Fruit fly (Drosophila melanogaster) whole organism, embryonic: ENCODE measurements around the gene wisp.

ENCODE experiments used
- Abd-B ChIP-seq: fragments of 200-800 bp; sonication (Bioruptor generic); optimal IDR thresholded peaks from 2 replicates; lab custom pipeline; 2018; ENCODE audit warnings: missing biosample characterization, mild to moderate bottlenecking, missing genetic modification characterization, moderate library complexity
- CG1024 ChIP-seq: fragments of 200-800 bp; sonication (Bioruptor generic); IDR thresholded peaks from 2 replicates; pipeline ENCODE4 v1.3.6; 2022; ENCODE audit warnings: missing biosample characterization, missing genetic modification characterization
- CG10267 ChIP-seq: fragments of 200-800 bp; sonication (Bioruptor generic); optimal IDR thresholded peaks from 2 replicates; lab custom pipeline; 2018; ENCODE audit warnings: missing biosample characterization, mild to moderate bottlenecking, missing genetic modification characterization, moderate library complexity
- CG10979 ChIP-seq: fragments of 200-800 bp; sonication (Bioruptor generic); optimal IDR thresholded peaks from 2 replicates; lab custom pipeline; 2018; ENCODE audit warnings: missing biosample characterization, mild to moderate bottlenecking, missing genetic modification characterization, moderate library complexity
- CG11093 ChIP-seq: fragments of 200-800 bp; sonication (Bioruptor generic); IDR thresholded peaks from 3 replicates; pipeline ENCODE4 v1.3.6; 2022; ENCODE audit warnings: missing biosample characterization, missing genetic modification characterization
- CG11398 ChIP-seq: fragments of 200-800 bp; sonication (Bioruptor generic); optimal IDR thresholded peaks from 2 replicates; lab custom pipeline; 2016; ENCODE audit warnings: missing biosample characterization, missing genetic modification characterization
- CG11696 ChIP-seq: fragments of 200-800 bp; sonication (Bioruptor generic); IDR thresholded peaks from 2 replicates; pipeline ENCODE4 v1.3.6; 2022; ENCODE audit warnings: missing biosample characterization, missing genetic modification characterization
- CG12104 ChIP-seq: fragments of 200-800 bp; sonication (Bioruptor generic); optimal IDR thresholded peaks from 3 replicates; lab custom pipeline; 2016; ENCODE audit warnings: missing biosample characterization, missing genetic modification characterization
- CG12219 ChIP-seq: fragments of 200-800 bp; sonication (Bioruptor generic); optimal IDR thresholded peaks from 3 replicates; lab custom pipeline; 2018; ENCODE audit warnings: missing biosample characterization, mild to moderate bottlenecking, missing genetic modification characterization
- CG12769 ChIP-seq: fragments of 200-800 bp; sonication (Bioruptor generic); optimal IDR thresholded peaks from 2 replicates; lab custom pipeline; 2019; ENCODE audit warnings: missing biosample characterization, mild to moderate bottlenecking, missing genetic modification characterization, moderate library complexity
- CG13296 ChIP-seq: fragments of 200-800 bp; sonication (Bioruptor generic); optimal IDR thresholded peaks from 3 replicates; lab custom pipeline; 2018; ENCODE audit warnings: missing biosample characterization, mild to moderate bottlenecking, missing genetic modification characterization
- CG17612 ChIP-seq: fragments of 200-800 bp; sonication (Bioruptor generic); IDR thresholded peaks from 2 replicates; pipeline ENCODE4 v1.3.6; 2022; ENCODE audit warnings: missing biosample characterization, missing genetic modification characterization
- CG1792 ChIP-seq: fragments of 200-800 bp; sonication (Bioruptor generic); optimal IDR thresholded peaks from 2 replicates; lab custom pipeline; 2016; ENCODE audit warnings: missing biosample characterization, missing genetic modification characterization
- CG18476 ChIP-seq: fragments of 200-800 bp; sonication (Bioruptor generic); optimal IDR thresholded peaks from 2 replicates; lab custom pipeline; 2016; ENCODE audit warnings: missing biosample characterization, mild to moderate bottlenecking, missing genetic modification characterization
- CG2889 ChIP-seq: fragments of 200-800 bp; sonication (Bioruptor generic); IDR thresholded peaks from 3 replicates; pipeline ENCODE4 v1.3.6; 2022; ENCODE audit warnings: missing biosample characterization, missing genetic modification characterization
- CG30020 ChIP-seq: fragments of 200-800 bp; optimal IDR thresholded peaks from 2 replicates; lab custom pipeline; 2019; ENCODE audit warnings: missing biosample characterization, mild to moderate bottlenecking, missing genetic modification characterization, moderate library complexity
- CG31388 ChIP-seq: fragments of 200-800 bp; sonication (Bioruptor generic); optimal IDR thresholded peaks from 2 replicates; lab custom pipeline; 2016; ENCODE audit warnings: missing biosample characterization, missing genetic modification characterization
- CG3847 ChIP-seq: fragments of 200-800 bp; sonication (Bioruptor generic); IDR thresholded peaks from 2 replicates; pipeline ENCODE4 v1.3.6; 2022; ENCODE audit warnings: missing biosample characterization, missing genetic modification characterization
- CG4424 ChIP-seq: fragments of 200-800 bp; sonication (Bioruptor generic); optimal IDR thresholded peaks from 3 replicates; lab custom pipeline; 2016; ENCODE audit warnings: missing biosample characterization, missing genetic modification characterization
- CG4617 ChIP-seq: fragments of 200-800 bp; sonication (Bioruptor generic); optimal IDR thresholded peaks from 3 replicates; lab custom pipeline; 2016; ENCODE audit warnings: missing biosample characterization, missing genetic modification characterization, borderline replicate concordance
- CG4730 ChIP-seq: fragments of 200-800 bp; sonication (Bioruptor generic); IDR thresholded peaks from 2 replicates; pipeline ENCODE4 v1.3.6; 2022; ENCODE audit warnings: missing biosample characterization, missing genetic modification characterization
- CG6683 ChIP-seq: fragments of 200-800 bp; sonication (Bioruptor generic); optimal IDR thresholded peaks from 2 replicates; lab custom pipeline; 2017; ENCODE audit warnings: missing biosample characterization, mild to moderate bottlenecking, missing genetic modification characterization, missing genetic modification reagents
- CG8765 ChIP-seq: fragments of 200-800 bp; sonication (Bioruptor generic); IDR thresholded peaks from 2 replicates; pipeline ENCODE4 v1.3.6; 2022; ENCODE audit warnings: missing biosample characterization, missing genetic modification characterization
- Dll ChIP-seq: fragments of 200-800 bp; sonication (Bioruptor generic); IDR thresholded peaks from 4 replicates; pipeline ENCODE4 v1.3.6; 2022; ENCODE audit warnings: missing biosample characterization, missing genetic modification characterization; ENCODE audit not compliant: partially characterized antibody
- Hey ChIP-seq: fragments of 200-800 bp; sonication (Bioruptor generic); optimal IDR thresholded peaks from 3 replicates; lab custom pipeline; 2018; ENCODE audit warnings: missing biosample characterization, mild to moderate bottlenecking, missing genetic modification characterization
- Hr51 ChIP-seq, 2 experiments: fragments of 200-800 bp; sonication (Bioruptor generic); optimal IDR thresholded peaks; 2 replicates in 1 of 2; 3 replicates in 1 of 2; lab custom pipeline; 2016 to 2018; ENCODE audit warnings: missing biosample characterization in 2 of 2, missing genetic modification characterization in 2 of 2, mild to moderate bottlenecking in 1 of 2, moderate library complexity in 1 of 2
- MESR4 ChIP-seq: fragments of 200-800 bp; sonication (Bioruptor generic); optimal IDR thresholded peaks from 2 replicates; lab custom pipeline; 2018; ENCODE audit warnings: missing biosample characterization, mild to moderate bottlenecking, missing genetic modification characterization, moderate library complexity
- MTF-1 ChIP-seq: fragments of 200-800 bp; sonication (Bioruptor generic); optimal IDR thresholded peaks from 2 replicates; lab custom pipeline; 2018; ENCODE audit warnings: missing biosample characterization, mild to moderate bottlenecking, missing genetic modification characterization, borderline replicate concordance
- Med ChIP-seq: fragments of 200-800 bp; sonication (Bioruptor generic); peaks from one replicate; lab custom pipeline; 2016; ENCODE audit warnings: missing biosample characterization, missing genetic modification characterization, mild to moderate bottlenecking, inconsistent platforms, moderate library complexity
- Nf-YB ChIP-seq: fragments of 200-800 bp; sonication (Bioruptor generic); optimal IDR thresholded peaks from 3 replicates; lab custom pipeline; 2019; ENCODE audit warnings: missing biosample characterization, mild to moderate bottlenecking, missing genetic modification characterization, moderate library complexity
- PHDP ChIP-seq: fragments of 200-800 bp; sonication (Bioruptor generic); optimal IDR thresholded peaks from 3 replicates; lab custom pipeline; 2018; ENCODE audit warnings: missing biosample characterization, mild to moderate bottlenecking, missing genetic modification characterization, moderate library complexity
- Rx ChIP-seq: fragments of 200-800 bp; sonication (Bioruptor generic); IDR thresholded peaks from 2 replicates; pipeline ENCODE4 v1.3.6; 2022; ENCODE audit warnings: missing biosample characterization, missing genetic modification characterization
- Scr ChIP-seq: fragments of 200-800 bp; sonication (Bioruptor generic); IDR thresholded peaks from 2 replicates; pipeline ENCODE4 v1.3.6; 2022; ENCODE audit warnings: missing biosample characterization, missing genetic modification characterization; ENCODE audit not compliant: partially characterized antibody
- bowl ChIP-seq: fragments of 200-800 bp; sonication (Bioruptor generic); IDR thresholded peaks from 2 replicates; pipeline ENCODE4 v1.3.6; 2022; ENCODE audit warnings: missing biosample characterization, missing genetic modification characterization
- cato ChIP-seq: fragments of 200-800 bp; sonication (Bioruptor generic); optimal IDR thresholded peaks from 2 replicates; lab custom pipeline; 2016; ENCODE audit warnings: missing biosample characterization, missing genetic modification characterization, borderline replicate concordance
- cwo ChIP-seq: fragments of 200-800 bp; sonication (Bioruptor generic); optimal IDR thresholded peaks from 3 replicates; lab custom pipeline; 2017; ENCODE audit warnings: missing biosample characterization, missing genetic modification characterization, mild to moderate bottlenecking, moderate library complexity, missing genetic modification reagents
- disco-r ChIP-seq: fragments of 200-800 bp; sonication (Bioruptor generic); optimal IDR thresholded peaks from 2 replicates; lab custom pipeline; 2016; ENCODE audit warnings: missing biosample characterization, missing genetic modification characterization
- ind ChIP-seq: fragments of 200-800 bp; sonication (Bioruptor generic); optimal IDR thresholded peaks from 3 replicates; lab custom pipeline; 2016; ENCODE audit warnings: missing biosample characterization, missing genetic modification characterization
- inv ChIP-seq: fragments of 200-800 bp; sonication (Bioruptor generic); IDR thresholded peaks from 2 replicates; pipeline ENCODE4 v1.3.6; 2022; ENCODE audit warnings: missing biosample characterization, missing genetic modification characterization; ENCODE audit not compliant: partially characterized antibody
- klu ChIP-seq: fragments of 200-800 bp; sonication (Bioruptor generic); IDR thresholded peaks from 2 replicates; pipeline ENCODE4 v1.3.6; 2022; ENCODE audit warnings: missing biosample characterization, missing genetic modification characterization
- lov ChIP-seq, 2 experiments: fragments of 200-800 bp in 1 of 2; fragments of >200 bp in 1 of 2; sonication (Bioruptor generic) in 1 of 2; IDR thresholded peaks in 1 of 2; optimal IDR thresholded peaks in 1 of 2; 2 replicates in 1 of 2; 3 replicates in 1 of 2; pipeline versions ENCODE4 v1.3.6 to Lab custom; 2017 to 2022; ENCODE audit warnings: missing biosample characterization in 1 of 2, missing genetic modification characterization in 1 of 2
- nom ChIP-seq: fragments of 200-800 bp; sonication (Bioruptor generic); optimal IDR thresholded peaks from 2 replicates; lab custom pipeline; 2017; ENCODE audit warnings: missing biosample characterization, missing genetic modification characterization, mild to moderate bottlenecking, moderate library complexity, missing genetic modification reagents
- oc ChIP-seq: fragments of 200-800 bp; sonication (Bioruptor generic); optimal IDR thresholded peaks from 2 replicates; lab custom pipeline; 2018; ENCODE audit warnings: missing biosample characterization, mild to moderate bottlenecking, missing genetic modification characterization, moderate library complexity
- peb ChIP-seq: fragments of 200-800 bp; sonication (Bioruptor generic); IDR thresholded peaks from 2 replicates; pipeline ENCODE4 v1.3.6; 2022; ENCODE audit warnings: missing biosample characterization, missing genetic modification characterization
- pnt ChIP-seq: fragments of 200-800 bp; sonication (Bioruptor generic); optimal IDR thresholded peaks from 3 replicates; lab custom pipeline; 2016; ENCODE audit warnings: missing biosample characterization, missing genetic modification characterization
- ranshi ChIP-seq: fragments of 200-800 bp; sonication (Bioruptor generic); IDR thresholded peaks from 2 replicates; pipeline ENCODE4 v1.3.6; 2022; ENCODE audit warnings: missing biosample characterization, missing genetic modification characterization
- stc ChIP-seq: fragments of 200-800 bp; sonication (Bioruptor generic); IDR thresholded peaks from 2 replicates; pipeline ENCODE4 v1.3.6; 2022; ENCODE audit warnings: missing biosample characterization, missing genetic modification characterization
- tio ChIP-seq: fragments of 200-800 bp; sonication (Bioruptor generic); optimal IDR thresholded peaks from 2 replicates; lab custom pipeline; 2017; ENCODE audit warnings: missing biosample characterization, missing genetic modification characterization, inconsistent platforms

wisp gene

dm6 chrX:11846049-11846718, 47.6 kb upstream of the wisp start, which contains the start of gene CG15740 (continued):
- no peak for TF ChIP-seq CG4730 (GFP tag; lab: Robert Waterston, UW)
- TF ChIP-seq CG2889 (GFP tag; lab: Robert Waterston, UW), result 0 out of 3 replicates have a peak, but pooled peaks have one; percentile 26
- no peak for TF ChIP-seq CG30020 (tag; lab: Kevin White, UChicago)
- TF ChIP-seq CG12219, result no peak
- TF ChIP-seq CG3847, result no peak; the same call in none of the 2 replicates
- TF ChIP-seq bowl (GFP tag; lab: Robert Waterston, UW), result no peak
- TF ChIP-seq ranshi, result peak; percentile 39; the same call in 1 of the 2 replicates
- no peak for TF ChIP-seq inv (GFP tag; lab: Robert Waterston, UW)
- no peak for TF ChIP-seq CG12769 (tag; lab: Kevin White, UChicago)
- no peak for TF ChIP-seq CG10267 (tag; lab: Kevin White, UChicago)
- no peak for TF ChIP-seq Abd-B
- TF ChIP-seq peb (GFP tag; lab: Robert Waterston, UW), result no peak
- no peak for TF ChIP-seq CG8765
- no peak for TF ChIP-seq Rx
- TF ChIP-seq CG12104, result no peak
- peak; percentile 45 for TF ChIP-seq pnt (GFP tag; lab: Kevin White, UChicago)
- no peak for TF ChIP-seq CG4617 (GFP tag; lab: Kevin White, UChicago)
- no peak for TF ChIP-seq CG17612 (GFP tag; lab: Robert Waterston, UW)
- no peak for TF ChIP-seq klu (GFP tag; lab: Robert Waterston, UW)
- TF ChIP-seq CG11398 (GFP tag; lab: Kevin White, UChicago), result no peak
- TF ChIP-seq CG1024 (GFP tag; lab: Robert Waterston, UW), result 0 out of 2 replicates have a peak, but pooled peaks have one; percentile 16
- TF ChIP-seq cwo (GFP tag; lab: Kevin White, UChicago), result no peak
- TF ChIP-seq CG4424, result peak; percentile 42
- TF ChIP-seq MTF-1 (GFP tag; lab: Kevin White, UChicago), result no peak
- peak; percentile 62; the same call in 1 of the 2 replicates for TF ChIP-seq stc (GFP tag; lab: Robert Waterston, UW)
- TF ChIP-seq CG18476 (GFP tag; lab: Kevin White, UChicago), result no peak
- no peak for TF ChIP-seq CG11696
- peak; percentile 23 for TF ChIP-seq ind (GFP tag; lab: Kevin White, UChicago)
- TF ChIP-seq tio (GFP tag; lab: Kevin White, UChicago), result no peak
- no peak for TF ChIP-seq Dll (GFP tag; lab: Robert Waterston, UW)
- no peak for TF ChIP-seq disco-r (GFP tag; lab: Kevin White, UChicago)
- TF ChIP-seq lov (optimal IDR thresholded peaks at IDR 0.05; lab: Kevin White, UChicago), result no peak
- TF ChIP-seq lov (GFP tag; IDR thresholded peaks at IDR 0.05; lab: Robert Waterston, UW), result no peak
- peak in 1 of 2 experiments; percentile 71 for TF ChIP-seq Hr51 (GFP tag; optimal IDR thresholded peaks at IDR 0.05; lab: Kevin White, UChicago)
- no peak for TF ChIP-seq Nf-YB (GFP tag; lab: Kevin White, UChicago)
- TF ChIP-seq Scr (GFP tag; lab: Robert Waterston, UW), result no peak
- no peak for TF ChIP-seq CG31388 (GFP tag; lab: Kevin White, UChicago)
- peak; percentile 28 for TF ChIP-seq PHDP
- TF ChIP-seq oc, result no peak
- peak; percentile 84 for TF ChIP-seq Med (GFP tag; lab: Kevin White, UChicago)
- no peak for TF ChIP-seq cato (GFP tag; lab: Kevin White, UChicago)
- TF ChIP-seq CG11093 (GFP tag; lab: Robert Waterston, UW), result peak; percentile 40; the same call in 1 of the 3 replicates
- no peak for TF ChIP-seq nom (GFP tag; lab: Kevin White, UChicago)
- TF ChIP-seq MESR4, result no peak
- peak; percentile 17 for TF ChIP-seq CG13296 (GFP tag; lab: Kevin White, UChicago)
- no peak for TF ChIP-seq CG6683 (GFP tag; lab: Kevin White, UChicago)
- no peak for TF ChIP-seq CG1792 (GFP tag; lab: Kevin White, UChicago)
- no peak for TF ChIP-seq CG10979 (tag; lab: Kevin White, UChicago)
- TF ChIP-seq Hey (tag; lab: Kevin White, UChicago), result no peak
